Worm (Caenorhabditis elegans): ENCODE measurements around the gene str-15.

Gene str-15

DNA sequence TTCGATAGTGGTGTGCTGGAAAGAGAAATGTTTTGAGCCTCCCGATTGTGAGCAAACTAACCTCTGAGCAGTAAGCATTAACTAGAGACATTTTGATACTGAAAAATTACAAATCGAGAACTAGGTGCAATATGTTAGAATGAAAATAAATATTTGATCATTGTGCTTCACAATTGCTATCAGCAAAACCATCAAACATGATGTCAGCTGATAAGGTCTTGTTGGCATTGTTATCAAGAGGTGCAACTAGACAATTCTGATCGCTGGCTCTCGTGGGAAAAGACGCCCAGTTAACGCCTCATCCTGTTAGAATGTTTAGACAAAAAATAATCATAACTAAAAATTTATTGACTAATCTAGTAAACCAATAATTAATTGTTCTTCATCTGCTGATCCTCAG lies 35.7 kb upstream of the str-15 start, which contains the start of gene comt-2:
TSS of gene comt-2 (minus strand) at position 131 of the 400 bp plus-strand sequence.
- no peak for TF ChIP-seq mls-2 (tag; optimal IDR thresholded peaks at IDR 0.05)
- TF ChIP-seq elt-3 (tag; optimal IDR thresholded peaks at IDR 0.05) = no peak

DNA sequence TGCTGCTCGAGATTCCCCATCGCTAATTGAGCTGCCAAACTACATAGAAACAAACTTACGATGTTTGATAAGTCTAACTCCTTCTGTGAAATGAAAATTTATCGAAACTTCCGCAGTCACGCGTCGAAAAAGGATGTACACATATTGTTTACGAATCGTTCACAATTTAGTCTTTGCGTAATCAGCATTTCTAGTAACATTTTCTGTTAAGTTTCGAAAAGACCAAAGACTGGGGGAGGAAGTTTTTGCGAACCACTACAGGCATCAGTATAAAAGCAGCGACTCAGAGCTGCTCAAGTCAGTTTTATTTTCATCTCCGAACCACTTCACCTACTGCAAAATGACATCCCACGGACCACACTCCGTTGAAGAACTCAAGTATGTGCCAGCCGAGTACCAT lies 29.6 kb upstream of the str-15 start, which contains the start of gene sqst-4:
TSS of gene sqst-4 (plus strand) at position 301 of the 400 bp plus-strand sequence.
- TF ChIP-seq pha-4 (tag; optimal IDR thresholded peaks at IDR 0.05) (no peak), hlh-1 (tag; optimal IDR thresholded peaks at IDR 0.05) (no peak), ceh-83 (GFP tag; optimal IDR thresholded peaks at IDR 0.05) (no peak), unc-62 (GFP tag; optimal IDR thresholded peaks at IDR 0.05) (no peak)

DNA sequence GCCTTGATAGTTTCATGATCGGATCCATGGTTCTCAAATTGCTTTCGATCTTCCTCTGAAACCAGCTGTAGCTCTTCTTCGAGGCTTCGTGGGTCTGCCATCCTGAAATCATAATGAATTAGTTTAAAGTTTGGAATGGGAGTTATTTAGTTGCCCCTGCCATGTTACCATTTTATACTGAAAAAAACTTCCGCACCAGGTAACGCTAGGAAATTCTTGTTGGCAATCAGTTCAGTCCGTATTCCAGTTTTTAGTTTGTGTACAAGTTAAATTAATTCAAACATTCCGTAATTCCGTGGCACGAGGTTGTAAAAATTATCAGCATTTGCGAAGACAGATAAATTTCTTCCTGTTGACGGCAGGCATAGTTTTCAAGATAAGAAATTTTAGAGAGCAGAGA lies 28.9 kb upstream of the str-15 start, which contains the start of gene Y32B12A.5:
TSS of gene Y32B12A.5 (minus strand) at position 101 of the 400 bp plus-strand sequence.
- TF ChIP-seq nhr-2 (tag; optimal IDR thresholded peaks at IDR 0.05) (no peak), nhr-28 (tag; optimal IDR thresholded peaks at IDR 0.05) (no peak), hlh-1 (tag; optimal IDR thresholded peaks at IDR 0.05) (no peak), ztf-11 (tag; optimal IDR thresholded peaks at IDR 0.05) (no peak), unc-62 (GFP tag; optimal IDR thresholded peaks at IDR 0.05) (no peak), mab-5 (tag; optimal IDR thresholded peaks at IDR 0.05) (no peak), lsy-2 (tag; optimal IDR thresholded peaks at IDR 0.05) (no peak)

DNA sequence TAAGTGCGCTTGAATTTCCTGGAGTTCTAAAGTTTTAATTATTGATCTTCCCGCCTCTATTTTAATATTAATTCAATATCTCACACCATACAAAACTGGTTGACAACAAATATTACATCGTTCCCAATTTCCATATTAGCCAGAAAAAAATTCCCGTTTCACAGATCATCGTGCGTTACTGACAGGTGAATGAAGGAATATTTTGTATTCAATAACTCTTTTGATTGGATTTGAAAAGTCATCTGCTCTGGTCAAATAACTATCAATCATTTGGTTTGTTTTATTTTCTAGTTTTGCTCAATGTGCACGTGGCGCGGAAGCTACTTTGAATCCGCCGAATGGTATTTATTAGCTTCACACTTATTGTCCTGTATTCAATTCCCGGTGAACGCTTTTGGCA lies 25.1 kb upstream of the str-15 start, which contains the start of gene srh-139:
TSS of gene srh-139 (plus strand) at position 301 of the 400 bp plus-strand sequence.
- TF ChIP-seq cnd-1 (tag; optimal IDR thresholded peaks at IDR 0.05) = no peak
- TF ChIP-seq lsy-2 (tag; optimal IDR thresholded peaks at IDR 0.05) = no peak
- TF ChIP-seq ceh-83 (GFP tag; optimal IDR thresholded peaks at IDR 0.05) = no peak
- TF ChIP-seq sptf-1 (tag; optimal IDR thresholded peaks at IDR 0.05) = no peak
- no peak for TF ChIP-seq ces-1 (GFP tag; optimal IDR thresholded peaks at IDR 0.05)
- TF ChIP-seq bed-3 (GFP tag; optimal IDR thresholded peaks at IDR 0.05) = no peak
- TF ChIP-seq snpc-4 (tag; optimal IDR thresholded peaks at IDR 0.05) = no peak
- no peak for TF ChIP-seq unc-120 (tag; optimal IDR thresholded peaks at IDR 0.05; ENCODE audit: poor library complexity, severe bottlenecking)
- no peak for TF ChIP-seq nhr-2 (tag; optimal IDR thresholded peaks at IDR 0.05)
- TF ChIP-seq zip-8 (tag; optimal IDR thresholded peaks at IDR 0.05) = no peak
- no peak for TF ChIP-seq pha-4 (tag; optimal IDR thresholded peaks at IDR 0.05)

DNA sequence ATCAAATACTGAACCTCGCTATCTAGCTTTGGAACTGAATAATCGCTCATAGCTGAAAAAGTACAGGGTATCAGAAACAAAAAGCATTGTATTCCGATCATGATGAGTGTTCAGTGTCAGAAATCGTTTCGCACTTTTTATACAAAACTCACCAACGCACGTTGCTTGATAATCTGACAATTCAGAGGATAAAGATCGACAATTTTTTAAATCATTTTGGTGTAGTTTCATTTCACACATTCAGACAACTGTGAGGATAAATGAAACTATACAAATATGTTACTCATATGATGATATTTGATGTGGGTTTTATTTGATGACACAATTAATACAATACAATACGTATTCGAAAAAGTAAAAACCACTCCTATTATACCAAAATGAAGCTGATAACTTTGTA lies 24.4 kb upstream of the str-15 start, which contains the start of gene F57E7.2:
TSS of gene F57E7.2 (minus strand) at position 101 of the 400 bp plus-strand sequence.
- TF ChIP-seq ces-1 (GFP tag; optimal IDR thresholded peaks at IDR 0.05) = no peak
- TF ChIP-seq nhr-28 (tag; optimal IDR thresholded peaks at IDR 0.05) = no peak
- no peak for TF ChIP-seq mls-2 (tag; optimal IDR thresholded peaks at IDR 0.05)
- no peak for TF ChIP-seq sptf-1 (tag; optimal IDR thresholded peaks at IDR 0.05)
- no peak for TF ChIP-seq lin-13 (tag; optimal IDR thresholded peaks at IDR 0.05)
- no peak for TF ChIP-seq mep-1 (tag; optimal IDR thresholded peaks at IDR 0.05)
- no peak for TF ChIP-seq blmp-1 (tag; optimal IDR thresholded peaks at IDR 0.05)
- TF ChIP-seq unc-39 (tag; optimal IDR thresholded peaks at IDR 0.05) = no peak
- no peak for TF ChIP-seq tbx-8 (GFP tag; optimal IDR thresholded peaks at IDR 0.05)

DNA sequence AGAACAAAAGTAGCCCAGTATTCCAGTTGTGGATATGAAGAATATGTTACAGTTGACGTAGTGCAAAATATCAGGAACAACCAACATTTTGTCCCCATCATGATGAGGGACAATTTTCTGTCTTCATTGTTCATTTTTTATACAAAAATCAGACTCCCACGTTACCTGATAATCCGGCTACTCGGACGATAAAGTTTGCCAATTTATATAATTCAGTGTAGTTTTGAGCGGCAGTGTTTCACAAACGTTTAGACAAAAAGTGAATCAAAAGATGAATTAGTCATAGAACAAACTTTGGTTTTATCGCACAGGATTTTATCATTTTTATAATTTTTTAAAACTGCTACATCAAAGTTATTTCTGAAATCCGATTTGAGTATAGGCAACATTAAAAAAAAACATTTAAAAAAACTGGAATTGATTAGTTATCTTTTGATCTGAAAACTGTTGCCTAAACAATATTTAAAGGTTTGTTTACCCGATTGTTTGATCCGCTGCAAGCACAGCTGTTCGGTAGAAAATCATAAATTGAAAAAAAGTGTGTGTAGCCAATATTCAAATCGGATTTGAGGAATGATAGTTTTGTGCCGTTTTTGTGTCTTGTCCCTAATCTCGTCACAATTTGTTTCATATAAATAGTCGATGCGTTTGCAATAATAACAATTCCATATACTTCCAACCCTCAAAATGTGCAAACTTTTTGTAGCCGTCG lies 22.5 kb upstream of the str-15 start, which contains the start of the genes F57E7.4 and spig-6:
TSS of gene F57E7.4 (minus strand) at position 101 of the 712 bp plus-strand sequence.
TSS of gene spig-6 (plus strand) at position 662 of the 712 bp plus-strand sequence.
- no peak for TF ChIP-seq nhr-76 (tag; optimal IDR thresholded peaks at IDR 0.05)
- TF ChIP-seq cnd-1 (tag; optimal IDR thresholded peaks at IDR 0.05) = no peak
- no peak for TF ChIP-seq M03D4.4 (tag; optimal IDR thresholded peaks at IDR 0.05)
- TF ChIP-seq ceh-43 (GFP tag; optimal IDR thresholded peaks at IDR 0.05) = no peak
- TF ChIP-seq sptf-1 (tag; optimal IDR thresholded peaks at IDR 0.05) = no peak
- no peak for TF ChIP-seq tbx-8 (GFP tag; optimal IDR thresholded peaks at IDR 0.05)
- no peak for TF ChIP-seq lsy-2 (tag; optimal IDR thresholded peaks at IDR 0.05)
- TF ChIP-seq blmp-1 (tag; optimal IDR thresholded peaks at IDR 0.05) = no peak
- TF ChIP-seq unc-120 (tag; optimal IDR thresholded peaks at IDR 0.05; ENCODE audit: poor library complexity, severe bottlenecking) = no peak
- no peak for TF ChIP-seq nhr-2 (tag; optimal IDR thresholded peaks at IDR 0.05)
- no peak for TF ChIP-seq ceh-39 (tag; optimal IDR thresholded peaks at IDR 0.05)
- no peak for TF ChIP-seq elt-3 (tag; optimal IDR thresholded peaks at IDR 0.05)
- TF ChIP-seq sem-2 (GFP tag; optimal IDR thresholded peaks at IDR 0.05) = no peak
- TF ChIP-seq bed-3 (GFP tag; optimal IDR thresholded peaks at IDR 0.05) = no peak
- TF ChIP-seq ces-1 (GFP tag; optimal IDR thresholded peaks at IDR 0.05) = no peak
- TF ChIP-seq nhr-28 (tag; optimal IDR thresholded peaks at IDR 0.05) = no peak
- TF ChIP-seq ham-2 (GFP tag; optimal IDR thresholded peaks at IDR 0.05) = no peak

Data from whole organism, mixed stage, embryonic.